Fruit fly (Drosophila melanogaster): ENCODE results near the gene NP15.6.
A peak's percentile ranks its signal among the peaks of the same experiment; 100 is the strongest.

The NP15.6 gene

dm6 chr3R:19023862-19024261, 3.3 kb upstream of the NP15.6 start, which contains the start of the genes CG6005 and CG14286 (continued):
- TF ChIP-seq knrl (GFP tag; IDR thresholded peaks at IDR 0.05; ENCODE audit: partially characterized antibody) = peak; percentile 84
- TF ChIP-seq CG11695 (GFP tag; IDR thresholded peaks at IDR 0.05) = no peak
- peak; percentile 69 for TF ChIP-seq NfI (GFP tag; optimal IDR thresholded peaks at IDR 0.05)
- peak; percentile 61 for TF ChIP-seq CG9609 (GFP tag; optimal IDR thresholded peaks at IDR 0.05)
- peak; percentile 69 for TF ChIP-seq bab2 (GFP tag; optimal IDR thresholded peaks at IDR 0.05)
- TF ChIP-seq CG16815 (GFP tag; optimal IDR thresholded peaks at IDR 0.05) = no peak
- TF ChIP-seq psq (GFP tag; optimal IDR thresholded peaks at IDR 0.05) = peak; percentile 2
- TF ChIP-seq CG9727 (GFP tag; optimal IDR thresholded peaks at IDR 0.05) = peak; percentile 12
- TF ChIP-seq Hsf (GFP tag; optimal IDR thresholded peaks at IDR 0.05) = peak; percentile 64
- TF ChIP-seq ase (GFP tag; IDR thresholded peaks at IDR 0.05) = peak; percentile 64; the same call in 1 of the 3 replicates
- no peak for TF ChIP-seq CG11560 (tag; IDR thresholded peaks at IDR 0.05)
- peak; percentile 30 for TF ChIP-seq tx (GFP tag; optimal IDR thresholded peaks at IDR 0.05)
- TF ChIP-seq fru (optimal IDR thresholded peaks at IDR 0.05) = no peak
- peak; percentile 61 for TF ChIP-seq Rx (GFP tag; IDR thresholded peaks at IDR 0.05)
- TF ChIP-seq CG10431 (GFP tag; optimal IDR thresholded peaks at IDR 0.05) = no peak
- TF ChIP-seq BtbVII (GFP tag; optimal IDR thresholded peaks at IDR 0.05) = no peak
- TF ChIP-seq CG8290 (GFP tag; optimal IDR thresholded peaks at IDR 0.05) = peak; percentile 15
- TF ChIP-seq CG8290 (tag; optimal IDR thresholded peaks at IDR 0.05) = peak in 1 of 2 experiments; percentile 82
- TF ChIP-seq br (optimal IDR thresholded peaks at IDR 0.05) = no peak
- TF ChIP-seq slp2 (GFP tag; optimal IDR thresholded peaks at IDR 0.05) = peak; percentile 19
- peak; percentile 58; the same call in 1 of the 3 replicates for TF ChIP-seq ken (GFP tag; IDR thresholded peaks at IDR 0.05)
- peak; percentile 52 for TF ChIP-seq CG8089 (GFP tag; optimal IDR thresholded peaks at IDR 0.05)
- no peak for TF ChIP-seq bowl (GFP tag; IDR thresholded peaks at IDR 0.05)
- no peak for TF ChIP-seq maf-S (GFP tag; optimal IDR thresholded peaks at IDR 0.05)
- peak; percentile 84; the same call in 3 of the 4 replicates for TF ChIP-seq Gug (GFP tag; IDR thresholded peaks at IDR 0.05)
- no peak for TF ChIP-seq sima (GFP tag; optimal IDR thresholded peaks at IDR 0.05)
- no peak for TF ChIP-seq Sry-β (GFP tag; optimal IDR thresholded peaks at IDR 0.05)
- TF ChIP-seq zf30C (GFP tag; optimal IDR thresholded peaks at IDR 0.05) = no peak
- no peak for TF ChIP-seq danr (GFP tag; IDR thresholded peaks at IDR 0.05)
- TF ChIP-seq CG6689 (GFP tag; IDR thresholded peaks at IDR 0.05) = peak; percentile 32; the same call in 1 of the 2 replicates
- TF ChIP-seq Pdp1 (GFP tag; optimal IDR thresholded peaks at IDR 0.05) = peak; percentile 32 to 66
- no peak for TF ChIP-seq Sox100B (GFP tag; optimal IDR thresholded peaks at IDR 0.05)
- peak; percentile 73 for TF ChIP-seq CG12659 (GFP tag; optimal IDR thresholded peaks at IDR 0.05)
- TF ChIP-seq inv (GFP tag; IDR thresholded peaks at IDR 0.05; ENCODE audit: partially characterized antibody) = peak; percentile 57; the same call in 1 of the 2 replicates
- peak; percentile 26 for TF ChIP-seq CG17829 (tag; optimal IDR thresholded peaks at IDR 0.05)
- TF ChIP-seq Fer3 (tag; optimal IDR thresholded peaks at IDR 0.05) = no peak
- peak; percentile 67 for TF ChIP-seq CG9215 (GFP tag; IDR thresholded peaks at IDR 0.05)
- peak; percentile 33 for TF ChIP-seq Side (GFP tag; optimal IDR thresholded peaks at IDR 0.05)
- no peak for TF ChIP-seq yki (optimal IDR thresholded peaks at IDR 0.05)
- peak; percentile 48; the same call in 1 of the 3 replicates for TF ChIP-seq gce (GFP tag; IDR thresholded peaks at IDR 0.05)
- TF ChIP-seq Kr (GFP tag; optimal IDR thresholded peaks at IDR 0.05) = no peak
- TF ChIP-seq Nf-YC (tag; optimal IDR thresholded peaks at IDR 0.05) = peak; percentile 34
- TF ChIP-seq ATbp (GFP tag; optimal IDR thresholded peaks at IDR 0.05) = no peak
- no peak for TF ChIP-seq CG18599 (GFP tag; optimal IDR thresholded peaks at IDR 0.05)
- TF ChIP-seq da (GFP tag; optimal IDR thresholded peaks at IDR 0.05) = peak; percentile 32
- peak; percentile 36 for TF ChIP-seq CG3163 (GFP tag; optimal IDR thresholded peaks at IDR 0.05)
- no peak for TF ChIP-seq CG1792 (GFP tag; optimal IDR thresholded peaks at IDR 0.05)
- peak; percentile 97 for TF ChIP-seq CG4617 (GFP tag; optimal IDR thresholded peaks at IDR 0.05; ENCODE audit: borderline replicate concordance)
- TF ChIP-seq Aef1 (GFP tag; IDR thresholded peaks at IDR 0.05) = peak; percentile 65
- no peak for TF ChIP-seq Stat92E (GFP tag; optimal IDR thresholded peaks at IDR 0.05)
- no peak; the same call in 2 of the 3 replicates for TF ChIP-seq croc (GFP tag; conservative IDR thresholded peaks at IDR 0.05)
- TF ChIP-seq CG32532 (GFP tag; IDR thresholded peaks at IDR 0.05) = peak; percentile 85

Data from whole organism, embryonic.